Fruit fly (Drosophila melanogaster) whole organism, embryonic: Measurements from ENCODE around the gene CG8837.

Source experiments
- Asciz ChIP-seq: fragments of 200-800 bp; sonication (Bioruptor generic); optimal IDR thresholded peaks from 2 replicates; lab custom pipeline; 2017; ENCODE audit warnings: missing biosample characterization, mild to moderate bottlenecking, missing genetic modification characterization, missing genetic modification reagents
- Bdp1 ChIP-seq: fragments of 200-800 bp; sonication (Bioruptor generic); optimal IDR thresholded peaks from 3 replicates; lab custom pipeline; 2016; ENCODE audit warnings: missing biosample characterization, missing genetic modification characterization
- Bteb2 ChIP-seq: fragments of 200-800 bp; sonication (Bioruptor generic); optimal IDR thresholded peaks from 2 replicates; lab custom pipeline; 2016; ENCODE audit warnings: missing biosample characterization, missing genetic modification characterization
- CG10543 ChIP-seq: fragments of 200-800 bp; sonication (Bioruptor generic); optimal IDR thresholded peaks from 3 replicates; lab custom pipeline; 2017; ENCODE audit warnings: missing biosample characterization, mild to moderate bottlenecking, missing genetic modification characterization, moderate library complexity
- CG11247 ChIP-seq: fragments of 200-800 bp; sonication (Bioruptor generic); IDR thresholded peaks from 2 replicates; pipeline ENCODE4 v1.3.6; 2022; ENCODE audit warnings: missing biosample characterization, missing genetic modification characterization
- CG12236 ChIP-seq: fragments of 200-800 bp; sonication (Bioruptor generic); optimal IDR thresholded peaks from 2 replicates; lab custom pipeline; 2016; ENCODE audit warnings: missing biosample characterization, missing genetic modification characterization
- CG13287 ChIP-seq: fragments of 200-800 bp; sonication (Bioruptor generic); IDR thresholded peaks from 2 replicates; pipeline ENCODE4 v1.3.6; 2022; ENCODE audit warnings: missing biosample characterization, missing genetic modification characterization; ENCODE audit not compliant: partially characterized antibody
- CG13424 ChIP-seq: fragments of 200-800 bp; sonication (Bioruptor generic); optimal IDR thresholded peaks from 2 replicates; lab custom pipeline; 2019; ENCODE audit warnings: missing biosample characterization, mild to moderate bottlenecking, missing genetic modification characterization, moderate library complexity
- CG14710 ChIP-seq: fragments of 200-800 bp; sonication (Bioruptor generic); optimal IDR thresholded peaks from 3 replicates; lab custom pipeline; 2019; ENCODE audit warnings: missing biosample characterization, mild to moderate bottlenecking, missing genetic modification characterization, moderate library complexity
- CG15269 ChIP-seq: fragments of 200-800 bp; sonication (Bioruptor generic); optimal IDR thresholded peaks from 2 replicates; lab custom pipeline; 2018; ENCODE audit warnings: missing biosample characterization, mild to moderate bottlenecking, missing genetic modification characterization, moderate library complexity
- CG15601 ChIP-seq: fragments of 200-800 bp; sonication (Bioruptor generic); optimal IDR thresholded peaks from 3 replicates; lab custom pipeline; 2019; ENCODE audit warnings: missing biosample characterization, mild to moderate bottlenecking, missing genetic modification characterization, moderate library complexity
- CG15696 ChIP-seq: fragments of 200-800 bp; sonication (Bioruptor generic); optimal IDR thresholded peaks from 2 replicates; lab custom pipeline; 2019; ENCODE audit warnings: missing biosample characterization, mild to moderate bottlenecking, missing genetic modification characterization, moderate library complexity
- CG1602 ChIP-seq: fragments of 200-800 bp; sonication (Bioruptor generic); optimal IDR thresholded peaks from 3 replicates; lab custom pipeline; 2016; ENCODE audit warnings: missing biosample characterization, missing genetic modification characterization
- CG2712 ChIP-seq: fragments of 200-800 bp; optimal IDR thresholded peaks from 3 replicates; lab custom pipeline; 2019; ENCODE audit warnings: missing biosample characterization, mild to moderate bottlenecking, missing genetic modification characterization, moderate library complexity
- CG33213 ChIP-seq: fragments of 200-800 bp; sonication (Bioruptor generic); optimal IDR thresholded peaks from 3 replicates; lab custom pipeline; 2016; ENCODE audit warnings: missing biosample characterization, missing genetic modification characterization
- CG34376 ChIP-seq: fragments of 200-800 bp; sonication (Bioruptor generic); optimal IDR thresholded peaks from 2 replicates; lab custom pipeline; 2018; ENCODE audit warnings: missing biosample characterization, mild to moderate bottlenecking, missing genetic modification characterization
- CG3726 ChIP-seq: fragments of 200-800 bp; sonication (Bioruptor generic); IDR thresholded peaks from 3 replicates; pipeline ENCODE4, ENCODE4 v1.3.6; 2022; ENCODE audit warnings: missing biosample characterization, missing genetic modification characterization
- CG4404 ChIP-seq: fragments of 200-800 bp; sonication (Bioruptor generic); IDR thresholded peaks from 2 replicates; pipeline ENCODE4 v1.3.6; 2022; ENCODE audit warnings: missing biosample characterization, missing genetic modification characterization
- CG5245 ChIP-seq: fragments of 200-800 bp; sonication (Bioruptor generic); optimal IDR thresholded peaks from 3 replicates; lab custom pipeline; 2016; ENCODE audit warnings: missing biosample characterization, missing genetic modification characterization
- CG5953 ChIP-seq: fragments of 200-800 bp; sonication (Bioruptor generic); IDR thresholded peaks from 2 replicates; pipeline ENCODE4 v1.3.6; 2022; ENCODE audit warnings: missing biosample characterization, missing genetic modification characterization
- CG6654 ChIP-seq: fragments of 200-800 bp; sonication (Bioruptor generic); optimal IDR thresholded peaks from 2 replicates; lab custom pipeline; 2017; ENCODE audit warnings: missing biosample characterization, mild to moderate bottlenecking, missing genetic modification characterization
- CG6791 ChIP-seq: fragments of 200-800 bp; sonication (Bioruptor generic); IDR thresholded peaks from 3 replicates; pipeline ENCODE4 v1.3.6; 2022; ENCODE audit warnings: missing biosample characterization, missing genetic modification characterization; ENCODE audit not compliant: partially characterized antibody
- CG8290 ChIP-seq, 3 experiments: fragments of 200-800 bp; sonication (Bioruptor generic); optimal IDR thresholded peaks; 2 replicates each; lab custom pipeline; 2016 to 2019; ENCODE audit warnings: missing biosample characterization in 3 of 3, missing genetic modification characterization in 3 of 3, mild to moderate bottlenecking in 2 of 3, moderate library complexity in 1 of 3
- CG9797 ChIP-seq: fragments of 200-800 bp; sonication (Bioruptor generic); optimal IDR thresholded peaks from 3 replicates; lab custom pipeline; 2018; ENCODE audit warnings: missing biosample characterization, mild to moderate bottlenecking, missing genetic modification characterization
- CG9932 ChIP-seq: fragments of 200-800 bp; sonication (Bioruptor generic); IDR thresholded peaks from 2 replicates; pipeline ENCODE4 v1.3.6; 2022; ENCODE audit warnings: missing biosample characterization, missing genetic modification characterization
- CTCF ChIP-seq: fragments of 200-800 bp; sonication (Bioruptor generic); optimal IDR thresholded peaks from 2 replicates; lab custom pipeline; 2017; ENCODE audit warnings: missing biosample characterization, mild to moderate bottlenecking, missing genetic modification characterization, moderate library complexity
- CrebB ChIP-seq: fragments of 200-800 bp; sonication (Bioruptor generic); optimal IDR thresholded peaks from 3 replicates; lab custom pipeline; 2018; ENCODE audit warnings: missing biosample characterization, mild to moderate bottlenecking, missing genetic modification characterization
- Dip3 ChIP-seq: fragments of 200-800 bp; sonication (Bioruptor generic); optimal IDR thresholded peaks from 3 replicates; lab custom pipeline; 2016; ENCODE audit warnings: missing biosample characterization, missing genetic modification characterization
- Elba2 ChIP-seq: fragments of 200-800 bp; sonication (Bioruptor generic); optimal IDR thresholded peaks from 3 replicates; lab custom pipeline; 2016; ENCODE audit warnings: missing biosample characterization, missing genetic modification characterization
- Hr3 ChIP-seq: fragments of 200-800 bp; sonication (Bioruptor generic); optimal IDR thresholded peaks from 3 replicates; lab custom pipeline; 2016; ENCODE audit warnings: missing biosample characterization, missing genetic modification characterization
- Mrtf ChIP-seq: fragments of 200-800 bp; sonication (Bioruptor generic); IDR thresholded peaks from 3 replicates; pipeline ENCODE4 v1.3.6; 2022; ENCODE audit warnings: missing biosample characterization, missing genetic modification characterization
- PHDP ChIP-seq: fragments of 200-800 bp; sonication (Bioruptor generic); optimal IDR thresholded peaks from 3 replicates; lab custom pipeline; 2018; ENCODE audit warnings: missing biosample characterization, mild to moderate bottlenecking, missing genetic modification characterization, moderate library complexity
- Ravus ChIP-seq: fragments of 200-800 bp; sonication (Bioruptor generic); IDR thresholded peaks from 2 replicates; pipeline ENCODE4 v1.3.6; 2022; ENCODE audit warnings: missing biosample characterization, missing genetic modification characterization
- Sry-β ChIP-seq: fragments of 200-800 bp; sonication (Bioruptor generic); optimal IDR thresholded peaks from 2 replicates; lab custom pipeline; 2018; ENCODE audit warnings: missing biosample characterization, mild to moderate bottlenecking, missing genetic modification characterization, moderate library complexity
- Tbp ChIP-seq: fragments of >200 bp; optimal IDR thresholded peaks from 2 replicates; lab custom pipeline; 2018; ENCODE audit warnings: missing biosample characterization, missing genetic modification characterization
- aop ChIP-seq: fragments of 200-800 bp; sonication (Bioruptor generic); IDR thresholded peaks from 2 replicates; pipeline ENCODE4 v1.3.6; 2022; ENCODE audit warnings: missing biosample characterization, missing genetic modification characterization
- ase ChIP-seq: fragments of 200-800 bp; sonication (Bioruptor generic); IDR thresholded peaks from 3 replicates; pipeline ENCODE4 v1.3.6; 2022; ENCODE audit warnings: missing biosample characterization, missing genetic modification characterization
- chif ChIP-seq, 2 experiments: fragments of 200-800 bp; sonication (Bioruptor generic); optimal IDR thresholded peaks; 3 replicates each; lab custom pipeline; 2016; ENCODE audit warnings: missing biosample characterization in 2 of 2, missing genetic modification characterization in 2 of 2
- chinmo ChIP-seq: fragments of 200-800 bp; sonication (Bioruptor generic); IDR thresholded peaks from 4 replicates; pipeline ENCODE4 v1.3.6; 2022; ENCODE audit warnings: missing biosample characterization, missing genetic modification characterization; ENCODE audit not compliant: partially characterized antibody
- chn ChIP-seq: fragments of 200-800 bp; sonication (Bioruptor generic); optimal IDR thresholded peaks from 2 replicates; lab custom pipeline; 2016; ENCODE audit warnings: missing biosample characterization, missing genetic modification characterization
- ci ChIP-seq: fragments of 200-800 bp; sonication (Bioruptor generic); IDR thresholded peaks from 3 replicates; pipeline ENCODE4 v1.3.6; 2022; ENCODE audit warnings: missing biosample characterization, missing genetic modification characterization
- crc ChIP-seq: fragments of 200-800 bp; sonication (Bioruptor generic); optimal IDR thresholded peaks from 2 replicates; lab custom pipeline; 2016; ENCODE audit warnings: missing biosample characterization, missing genetic modification characterization
- emc ChIP-seq: fragments of 200-800 bp; sonication (Bioruptor generic); optimal IDR thresholded peaks from 2 replicates; lab custom pipeline; 2016; ENCODE audit warnings: missing biosample characterization, missing genetic modification characterization
- esg ChIP-seq: fragments of 200-800 bp; sonication (Bioruptor generic); conservative IDR thresholded peaks from 2 replicates; pipeline ENCODE4 v1.3.6; 2022; ENCODE audit warnings: missing biosample characterization, missing genetic modification characterization
- exex ChIP-seq: fragments of 200-800 bp; sonication (Bioruptor generic); optimal IDR thresholded peaks from 4 replicates; lab custom pipeline; 2018; ENCODE audit warnings: missing biosample characterization, mild to moderate bottlenecking, missing genetic modification characterization, moderate library complexity
- insv ChIP-seq, 2 experiments: fragments of 200-800 bp; sonication (Bioruptor generic); optimal IDR thresholded peaks; 3 replicates each; lab custom pipeline; 2016 to 2018; ENCODE audit warnings: missing biosample characterization in 2 of 2, missing genetic modification characterization in 2 of 2
- lov ChIP-seq, 2 experiments: fragments of 200-800 bp in 1 of 2; fragments of >200 bp in 1 of 2; sonication (Bioruptor generic) in 1 of 2; IDR thresholded peaks in 1 of 2; optimal IDR thresholded peaks in 1 of 2; 2 replicates in 1 of 2; 3 replicates in 1 of 2; pipeline versions ENCODE4 v1.3.6 to Lab custom; 2017 to 2022; ENCODE audit warnings: missing biosample characterization in 1 of 2, missing genetic modification characterization in 1 of 2
- pb ChIP-seq: fragments of 200-800 bp; sonication (Bioruptor generic); optimal IDR thresholded peaks from 3 replicates; lab custom pipeline; 2016; ENCODE audit warnings: missing biosample characterization, missing genetic modification characterization
- tgo ChIP-seq: fragments of 200-800 bp; sonication (Bioruptor generic); IDR thresholded peaks from 3 replicates; pipeline ENCODE4 v1.3.6; 2022; ENCODE audit warnings: missing biosample characterization, missing genetic modification characterization
- tll ChIP-seq, 2 experiments: fragments of 200-800 bp in 1 of 2; fragments of >200 bp in 1 of 2; sonication (Bioruptor generic) in 1 of 2; optimal IDR thresholded peaks; 2 replicates each; lab custom pipeline; 2017 to 2019; ENCODE audit warnings: missing biosample characterization in 2 of 2, missing genetic modification characterization in 2 of 2, mild to moderate bottlenecking in 1 of 2, moderate library complexity in 1 of 2
- twi ChIP-seq: fragments of 200-800 bp; optimal IDR thresholded peaks from 2 replicates; lab custom pipeline; 2019; ENCODE audit warnings: missing biosample characterization, mild to moderate bottlenecking, missing genetic modification characterization, moderate library complexity

The CG8837 gene

DNA sequence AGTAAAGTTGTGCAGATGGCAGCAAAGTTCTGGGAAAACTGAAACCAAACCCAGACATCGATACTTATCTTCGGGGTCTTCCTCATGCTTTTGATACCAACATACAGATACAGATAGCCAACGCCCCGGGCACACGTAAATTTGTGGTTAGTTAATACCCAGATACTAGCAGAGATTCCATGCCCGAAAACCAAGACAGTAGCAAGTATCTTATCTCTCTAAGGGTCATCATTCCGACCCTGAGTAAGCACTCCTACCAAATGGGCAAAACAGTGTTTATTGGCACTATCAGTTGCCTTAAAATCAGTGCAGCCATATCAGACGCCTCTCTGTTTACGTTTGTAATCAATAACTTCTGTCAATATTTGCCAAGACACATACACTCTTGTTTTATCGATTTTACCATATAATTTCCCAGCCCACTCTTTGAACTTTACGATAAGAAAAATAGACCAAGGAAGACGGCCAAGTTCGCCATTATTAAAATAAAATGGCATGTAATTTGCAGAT is 39.5 kb upstream of the CG8837 start, which contains the start of gene OtopLb (continued):
- TF ChIP-seq CG6791 (GFP tag; lab: Robert Waterston, UW) = no peak
- TF ChIP-seq esg (GFP tag; lab: Robert Waterston, UW) = no peak
- TF ChIP-seq chinmo (GFP tag; lab: Robert Waterston, UW) = 0 out of 4 replicates have a peak, but pooled peaks have one; percentile 25
- no peak for TF ChIP-seq CG5953 (GFP tag; lab: Robert Waterston, UW)
- no peak for TF ChIP-seq lov (optimal IDR thresholded peaks at IDR 0.05; lab: Kevin White, UChicago)
- no peak for TF ChIP-seq lov (GFP tag; IDR thresholded peaks at IDR 0.05; lab: Robert Waterston, UW)
- no peak for TF ChIP-seq tll (GFP tag; optimal IDR thresholded peaks at IDR 0.05; lab: Kevin White, UChicago)
- peak; percentile 27 for TF ChIP-seq CrebB (tag; lab: Kevin White, UChicago)
- TF ChIP-seq Ravus (GFP tag; lab: Robert Waterston, UW) = no peak
- no peak for TF ChIP-seq CG33213 (GFP tag; lab: Kevin White, UChicago)
- no peak for TF ChIP-seq CTCF (GFP tag; lab: Kevin White, UChicago)
- TF ChIP-seq CG34376 = peak; percentile 52
- no peak for TF ChIP-seq CG3726
- TF ChIP-seq PHDP = no peak
- TF ChIP-seq CG2712 (tag; lab: Kevin White, UChicago) = no peak
- TF ChIP-seq CG4404 (GFP tag; lab: Robert Waterston, UW) = no peak
- no peak for TF ChIP-seq Elba2
- TF ChIP-seq CG15269 = peak; percentile 10
- no peak for TF ChIP-seq chif (GFP tag; optimal IDR thresholded peaks at IDR 0.05; lab: Kevin White, UChicago)
- TF ChIP-seq insv (GFP tag; optimal IDR thresholded peaks at IDR 0.05; lab: Kevin White, UChicago) = no peak
- TF ChIP-seq CG14710 (tag; lab: Kevin White, UChicago) = no peak
- no peak for TF ChIP-seq Mrtf (GFP tag; lab: Robert Waterston, UW)
- TF ChIP-seq CG13424 (tag; lab: Kevin White, UChicago) = no peak
- no peak for TF ChIP-seq CG8290 (GFP tag; optimal IDR thresholded peaks at IDR 0.05; lab: Kevin White, UChicago)
- TF ChIP-seq CG8290 (tag; optimal IDR thresholded peaks at IDR 0.05; lab: Kevin White, UChicago) = no peak
- peak; percentile 10 for TF ChIP-seq CG15696 (tag; lab: Kevin White, UChicago)
- TF ChIP-seq CG9932 (GFP tag; lab: Robert Waterston, UW) = no peak
- no peak for TF ChIP-seq CG1602 (GFP tag; lab: Kevin White, UChicago)
- no peak for TF ChIP-seq Tbp (GFP tag; lab: Kevin White, UChicago)
- TF ChIP-seq exex (tag; lab: Kevin White, UChicago) = peak; percentile 62
- no peak for TF ChIP-seq crc (GFP tag; lab: Kevin White, UChicago)
- TF ChIP-seq Dip3 = no peak
- no peak for TF ChIP-seq CG5245 (GFP tag; lab: Kevin White, UChicago)
- TF ChIP-seq Hr3 = no peak
- TF ChIP-seq CG9797 (GFP tag; lab: Kevin White, UChicago) = no peak
- TF ChIP-seq CG10543 (GFP tag; lab: Kevin White, UChicago) = peak; percentile 52
- peak; percentile 59 for TF ChIP-seq Asciz (GFP tag; lab: Kevin White, UChicago)
- TF ChIP-seq CG6654 (GFP tag; lab: Kevin White, UChicago) = no peak
- TF ChIP-seq pb (GFP tag; lab: Kevin White, UChicago) = no peak
- TF ChIP-seq emc = no peak
- TF ChIP-seq Sry-β (GFP tag; lab: Kevin White, UChicago) = no peak
- no peak for TF ChIP-seq twi
- no peak for TF ChIP-seq aop (GFP tag; lab: Robert Waterston, UW)
- TF ChIP-seq CG11247 (GFP tag; lab: Robert Waterston, UW) = no peak
- TF ChIP-seq Bteb2 (GFP tag; lab: Kevin White, UChicago) = no peak
- TF ChIP-seq CG12236 (GFP tag; lab: Kevin White, UChicago) = no peak
- TF ChIP-seq CG13287 (GFP tag; lab: Robert Waterston, UW) = no peak
- TF ChIP-seq Bdp1 (GFP tag; lab: Kevin White, UChicago) = no peak
- peak; percentile 62; the same call in 1 of the 3 replicates for TF ChIP-seq ci (GFP tag; lab: Robert Waterston, UW)
- TF ChIP-seq ase (GFP tag; lab: Robert Waterston, UW) = no peak
- no peak for TF ChIP-seq chn
- TF ChIP-seq CG15601 = peak; percentile 49
- no peak for TF ChIP-seq tgo
